Worm (Caenorhabditis elegans): Measurements from ENCODE around the gene Y37A1A.3.

ce11 chrIV:13860459-13860858 is 42.2 kb downstream of the Y37A1A.3 start:
- TF ChIP-seq ceh-16 (tag; optimal IDR thresholded peaks at IDR 0.05) = no peak
- no peak for TF ChIP-seq unc-62 (GFP tag; optimal IDR thresholded peaks at IDR 0.05)
- TF ChIP-seq ztf-1 (GFP tag; conservative IDR thresholded peaks at IDR 0.05) = no peak
- TF ChIP-seq elt-3 (tag; optimal IDR thresholded peaks at IDR 0.05) = no peak
- TF ChIP-seq C34F6.9 (tag; optimal IDR thresholded peaks at IDR 0.05) = no peak
- TF ChIP-seq ZK546.5 (tag; optimal IDR thresholded peaks at IDR 0.05) = no peak
- no peak for TF ChIP-seq ama-1 (optimal IDR thresholded peaks at IDR 0.05)
- no peak for TF ChIP-seq nhr-11 (tag; optimal IDR thresholded peaks at IDR 0.05)
- no peak for TF ChIP-seq nhr-129 (tag; optimal IDR thresholded peaks at IDR 0.05)
- no peak for TF ChIP-seq gmeb-1 (tag; optimal IDR thresholded peaks at IDR 0.05)
- no peak for TF ChIP-seq unc-39 (tag; optimal IDR thresholded peaks at IDR 0.05)
- no peak for TF ChIP-seq alr-1 (tag; optimal IDR thresholded peaks at IDR 0.05)
- TF ChIP-seq aly-2 (tag; optimal IDR thresholded peaks at IDR 0.05) = no peak
- TF ChIP-seq lin-39 (tag; optimal IDR thresholded peaks at IDR 0.05) = no peak

Measured in whole organism, L2 larva.